Worm (Caenorhabditis elegans): ENCODE measurements around the gene wee-1.3.

ce11 chrII:9703601-9704000, 12.7 kb downstream of the wee-1.3 start, which contains the start of gene mop-25.2:
- TF ChIP-seq tbx-37 (GFP tag; conservative IDR thresholded peaks at IDR 0.05) (no peak), ceh-36 (tag; optimal IDR thresholded peaks at IDR 0.05) (no peak), B0310.2 (tag; optimal IDR thresholded peaks at IDR 0.05) (no peak), hnd-1 (tag; optimal IDR thresholded peaks at IDR 0.05) (no peak), aly-1 (tag; optimal IDR thresholded peaks at IDR 0.05) (no peak), ama-1 (optimal IDR thresholded peaks at IDR 0.05) (no peak), tbx-11 (GFP tag; IDR thresholded peaks at IDR 0.05) (no peak)
